Worm (Caenorhabditis elegans): ENCODE measurements around the gene B0336.7.

ce11 chrIII:5697963-5698730, 981 bp upstream of the B0336.7 start, which contains the start of the genes lgg-3 and rgs-5:
- TF ChIP-seq sea-1 (GFP tag; conservative IDR thresholded peaks at IDR 0.05) (no peak), aly-1 (tag; optimal IDR thresholded peaks at IDR 0.05) (no peak), hmg-4 (GFP tag; optimal IDR thresholded peaks at IDR 0.05) (no peak), ama-1 (optimal IDR thresholded peaks at IDR 0.05) (no peak), scrt-1 (GFP tag; IDR thresholded peaks at IDR 0.05) (no peak), B0310.2 (tag; optimal IDR thresholded peaks at IDR 0.05) (no peak), tbx-11 (GFP tag; IDR thresholded peaks at IDR 0.05) (no peak), tra-4 (tag; optimal IDR thresholded peaks at IDR 0.05) (no peak), flt-1 (GFP tag; IDR thresholded peaks at IDR 0.05) (no peak), tbx-37 (GFP tag; conservative IDR thresholded peaks at IDR 0.05) (no peak), ets-7 (tag; optimal IDR thresholded peaks at IDR 0.05) (no peak), F13C5.2 (tag; optimal IDR thresholded peaks at IDR 0.05) (no peak), hnd-1 (tag; optimal IDR thresholded peaks at IDR 0.05) (no peak), pes-1 (GFP tag; IDR thresholded peaks at IDR 0.05) (no peak)

Data from whole organism, early embryonic.